Fruit fly (Drosophila melanogaster) whole organism, larva: Measurements from ENCODE around the gene h-cup.
A peak's percentile ranks its signal among the peaks of the same experiment; 100 is the strongest.

Source experiments
- noc ChIP-seq: fragments of 200-800 bp; sonication (Bioruptor generic); optimal IDR thresholded peaks from 3 replicates; lab custom pipeline; 2019; ENCODE audit warnings: missing biosample characterization, mild to moderate bottlenecking, missing genetic modification characterization, moderate library complexity

Gene h-cup

DNA sequence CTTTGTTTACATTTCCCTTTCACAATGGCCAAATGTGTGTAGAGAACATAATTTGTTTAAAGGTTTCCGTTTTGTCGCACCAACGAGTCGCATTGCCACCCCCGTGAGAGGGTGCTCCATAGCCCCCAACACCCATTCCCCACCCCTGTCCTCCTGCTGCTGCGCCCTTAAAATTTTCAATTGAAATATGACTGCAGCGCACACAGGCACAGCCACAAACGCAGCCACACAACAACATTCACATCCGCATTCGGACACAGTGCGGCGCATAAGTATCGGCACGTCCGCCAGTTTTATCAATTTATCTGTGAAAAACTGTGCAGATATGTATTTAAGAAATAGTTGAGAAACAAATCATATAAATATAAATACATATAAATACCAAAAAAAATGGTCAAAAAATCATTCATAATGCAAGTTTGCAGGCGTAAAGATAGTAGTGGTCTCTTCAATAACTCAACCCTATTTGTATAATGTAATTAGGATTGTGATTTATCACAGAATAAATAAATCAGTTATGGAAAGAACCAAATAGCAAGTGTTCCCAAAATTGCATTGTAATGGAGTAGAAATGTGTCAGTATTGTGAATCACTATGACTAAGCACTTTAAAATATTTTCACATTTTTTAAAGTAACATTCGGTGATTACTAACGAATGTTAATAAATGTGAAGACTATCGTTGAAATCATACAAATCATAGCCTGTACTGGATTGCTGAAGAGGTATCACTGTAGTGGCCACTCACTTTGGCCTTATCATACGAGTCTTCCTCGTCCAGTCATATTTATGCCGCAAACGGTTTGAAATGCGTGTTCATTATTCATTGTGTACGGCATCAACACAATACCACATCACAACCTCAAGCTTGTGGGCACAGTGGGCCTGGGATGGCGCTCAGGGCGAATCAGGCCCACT, 27.3 kb upstream of the h-cup start:
- no peak for TF ChIP-seq noc (tag; lab: Kevin White, UChicago)

DNA sequence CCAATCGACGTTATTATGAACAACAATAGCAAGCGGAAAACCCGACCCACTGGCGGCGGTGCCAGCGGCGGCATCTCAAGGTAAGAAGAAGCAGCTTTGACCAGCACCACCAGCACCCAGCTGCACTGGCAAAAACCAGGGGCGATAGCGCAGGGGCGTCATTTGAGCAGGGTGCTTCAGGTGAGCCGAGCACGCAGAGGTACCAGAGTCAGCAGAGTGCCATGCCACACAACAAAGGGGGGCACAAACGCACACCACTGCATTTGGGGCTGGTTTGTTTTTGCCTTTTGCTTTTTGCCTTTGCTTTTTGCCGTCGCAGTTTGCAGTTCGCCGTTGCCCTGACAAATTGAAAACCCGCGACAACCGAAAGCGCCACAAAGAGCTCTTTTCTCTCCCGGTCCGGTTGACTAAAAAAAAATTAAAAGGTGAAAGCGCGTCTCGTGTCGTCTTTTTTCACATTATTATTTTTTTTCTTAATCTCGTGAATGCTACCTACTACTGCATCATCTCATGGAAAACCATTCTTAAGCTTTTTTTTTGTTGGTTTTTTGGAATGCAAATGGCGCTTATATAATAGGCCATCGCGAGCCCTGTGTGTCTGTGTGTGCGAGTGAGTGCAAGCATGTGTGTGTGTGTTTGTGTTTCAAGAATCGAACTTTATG, 26.5 kb upstream of the h-cup start:
- no peak for TF ChIP-seq noc (tag; lab: Kevin White, UChicago)

DNA sequence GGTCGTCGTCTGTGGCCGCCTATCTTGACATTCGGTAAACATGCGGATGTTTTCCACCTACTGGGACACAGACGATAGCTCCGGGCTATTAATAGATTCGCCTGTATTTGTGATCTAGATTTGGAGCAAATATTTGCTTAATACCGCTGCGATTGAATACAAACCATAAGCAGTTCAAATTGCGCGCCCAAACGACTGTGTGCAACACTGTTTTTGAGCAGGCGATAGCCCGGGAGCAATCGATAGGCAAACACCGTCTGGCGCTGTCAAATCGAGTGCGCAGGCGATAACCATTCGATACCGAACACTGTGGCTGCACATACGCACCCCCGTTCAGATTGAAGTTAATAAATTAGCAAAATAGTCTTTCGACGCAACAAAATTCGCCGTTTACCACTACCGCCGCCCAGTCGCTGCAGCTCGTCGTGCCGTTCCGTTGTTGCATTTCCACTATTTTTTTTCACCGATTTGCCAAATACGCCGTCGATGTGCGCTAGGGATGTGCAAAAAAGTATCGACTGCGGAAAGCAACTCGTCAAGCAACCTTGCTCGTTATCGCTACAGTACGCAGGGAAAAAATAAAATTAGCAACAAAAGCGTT, 25.5 kb upstream of the h-cup start, which contains the start of gene Atx2:
Gene Atx2 (plus strand): TSS at position 293 of the 601 bp plus-strand sequence.
- TF ChIP-seq noc (tag; lab: Kevin White, UChicago): no peak

DNA sequence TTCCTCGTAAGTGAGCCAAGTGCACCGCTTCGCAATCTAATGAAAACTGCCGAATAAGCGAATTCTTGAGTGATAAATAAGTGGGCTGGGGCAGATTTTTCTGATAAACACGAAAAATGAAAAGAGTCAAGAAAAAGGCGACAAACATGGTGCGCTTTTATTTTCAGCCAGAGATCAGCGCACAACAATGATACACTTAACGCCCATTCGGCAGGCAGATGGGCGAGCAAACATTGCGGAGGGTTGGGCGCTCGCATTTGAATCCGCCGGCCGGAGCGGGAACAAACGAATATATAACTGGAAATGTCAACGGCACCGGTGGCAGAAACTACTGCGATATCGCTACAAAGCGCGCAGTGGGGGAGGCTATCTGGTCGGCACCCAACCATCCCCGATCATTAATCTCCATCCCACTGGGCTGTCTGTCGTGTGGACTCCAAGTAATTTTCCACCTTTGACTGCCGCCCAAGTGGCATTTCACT, 24.3 kb upstream of the h-cup start, which contains the start of gene CG6125:
Gene CG6125 (minus strand): TSS at position 51 of the 482 bp plus-strand sequence.
- TF ChIP-seq noc (tag; lab: Kevin White, UChicago): no peak

DNA sequence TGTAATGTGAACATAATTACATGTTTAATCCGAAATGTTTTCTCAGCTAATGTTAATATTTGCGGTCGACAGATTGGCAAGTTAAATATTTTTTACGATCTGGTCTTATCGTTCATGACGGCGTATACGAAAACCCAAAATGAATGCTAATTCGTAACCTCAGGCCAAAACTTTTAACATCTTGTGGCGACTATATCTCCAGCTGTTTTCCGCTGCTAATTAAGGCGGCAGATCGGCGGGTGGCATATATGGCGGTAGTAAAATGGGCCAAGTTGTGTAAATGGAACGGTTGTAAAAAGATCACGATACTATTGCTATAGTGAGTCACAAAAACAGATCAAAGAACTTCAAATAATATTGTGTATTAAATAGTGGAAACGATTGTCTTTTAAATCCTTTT, 23.6 kb upstream of the h-cup start:
- TF ChIP-seq noc (tag; lab: Kevin White, UChicago): no peak

DNA sequence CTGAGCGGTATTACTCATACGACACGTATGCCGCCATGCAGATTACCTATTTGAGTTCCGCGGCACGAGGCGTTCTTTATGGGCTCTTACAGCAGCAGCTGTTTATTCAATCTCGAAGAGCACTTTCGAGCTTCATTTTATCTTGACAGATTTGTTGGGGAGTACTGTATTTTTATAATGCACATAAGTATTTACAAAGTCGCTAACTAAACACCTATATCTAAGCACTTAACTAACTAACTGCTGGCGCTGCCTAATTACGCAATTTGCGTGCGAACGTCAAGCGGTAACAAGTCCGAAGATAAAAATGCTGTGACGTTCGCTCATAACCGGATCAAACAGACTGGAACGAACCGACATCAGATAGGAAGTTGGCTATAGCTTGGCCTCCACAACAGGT, 19.9 kb upstream of the h-cup start:
- peak; percentile 78 for TF ChIP-seq noc (tag; lab: Kevin White, UChicago)

DNA sequence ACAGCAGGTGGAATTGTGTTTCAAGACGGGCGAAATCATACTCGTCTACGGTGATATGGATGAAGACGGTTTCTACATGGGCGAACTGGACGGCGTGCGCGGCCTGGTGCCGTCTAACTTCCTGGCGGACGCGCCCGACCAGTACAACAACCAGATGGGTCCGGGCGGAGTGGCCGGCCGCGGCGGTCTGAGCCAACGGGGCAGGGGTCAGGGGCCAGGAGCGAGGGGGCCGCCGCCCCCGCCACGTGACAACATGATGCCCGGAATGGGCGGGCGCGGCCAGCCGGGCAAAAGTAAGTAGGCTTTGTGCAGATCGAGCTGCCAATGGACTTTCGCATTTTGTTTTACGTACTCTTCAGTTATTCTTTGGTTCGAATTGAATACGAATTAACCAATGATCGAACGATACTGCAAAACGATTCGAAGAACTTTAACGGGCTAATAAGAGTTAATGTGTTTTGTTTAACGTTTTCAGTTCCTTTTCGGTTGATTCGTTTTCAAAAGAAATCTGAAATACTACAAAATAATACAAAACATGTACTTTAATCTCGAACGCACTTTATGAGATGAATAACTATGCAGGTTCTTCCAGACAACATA, 10.6 kb upstream of the h-cup start:
- TF ChIP-seq noc (tag; lab: Kevin White, UChicago): no peak

DNA sequence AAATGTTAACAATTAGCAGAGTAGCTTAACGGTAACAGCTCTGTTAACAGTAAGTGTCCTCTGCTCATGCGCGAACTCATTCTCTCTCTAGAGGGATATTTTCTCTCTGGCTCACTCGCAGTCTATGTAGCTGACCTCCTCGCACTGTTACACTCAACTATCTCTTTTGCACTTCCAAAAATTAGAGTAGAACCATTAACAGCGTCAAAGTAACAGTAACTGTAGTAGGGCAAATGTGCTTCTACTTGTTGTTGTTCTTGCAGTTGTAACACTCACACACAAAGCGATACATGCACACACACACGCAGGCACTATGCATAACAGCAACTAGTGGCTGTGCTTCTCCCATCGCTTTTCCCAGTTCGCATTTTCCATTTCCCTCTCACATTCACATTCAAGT, 3.7 kb downstream of the h-cup start:
- no peak for TF ChIP-seq noc (tag; lab: Kevin White, UChicago)

DNA sequence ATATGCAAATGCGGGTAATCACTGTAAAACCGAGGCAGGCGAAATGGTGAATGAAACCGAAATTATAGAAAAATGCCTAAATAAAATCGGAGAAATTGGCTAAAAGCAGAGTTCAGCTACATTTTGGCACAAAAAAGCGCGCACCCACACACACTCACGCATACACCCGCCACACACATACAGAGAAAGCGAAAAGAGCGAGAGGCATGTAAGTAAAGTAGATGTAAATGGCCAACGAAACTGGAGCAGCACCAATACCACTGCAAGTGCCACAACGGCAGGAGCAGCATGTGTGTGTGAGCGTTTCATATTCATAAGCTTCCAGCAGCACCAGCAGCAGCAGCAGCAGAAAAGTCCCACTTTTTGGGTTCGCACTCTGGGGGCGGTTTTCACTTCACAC, 7.3 kb downstream of the h-cup start:
- TF ChIP-seq noc (tag; lab: Kevin White, UChicago): no peak

DNA sequence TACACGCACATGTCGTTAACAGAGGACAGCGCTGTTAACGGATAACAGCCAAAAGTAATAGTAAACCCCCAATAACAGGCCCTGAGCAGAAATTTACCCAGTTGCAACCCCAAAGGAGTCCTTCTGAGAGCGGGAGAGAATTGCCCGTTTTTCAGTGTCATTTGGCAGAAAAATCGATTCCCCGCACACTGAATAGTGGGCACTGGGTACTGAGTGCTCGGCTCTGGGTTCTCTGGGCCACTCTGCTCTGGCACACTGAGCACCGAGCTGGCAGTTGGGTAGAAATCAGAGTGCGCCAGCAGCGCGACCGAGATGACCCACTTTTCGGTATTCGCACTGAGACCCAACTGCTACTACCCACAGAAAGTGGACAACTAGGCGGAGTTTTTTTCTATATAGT, 8.4 kb downstream of the h-cup start, which contains the start of gene Rbp:
Gene Rbp (plus strand): TSS at position 239 of the 400 bp plus-strand sequence.
- TF ChIP-seq noc (tag; lab: Kevin White, UChicago): no peak

DNA sequence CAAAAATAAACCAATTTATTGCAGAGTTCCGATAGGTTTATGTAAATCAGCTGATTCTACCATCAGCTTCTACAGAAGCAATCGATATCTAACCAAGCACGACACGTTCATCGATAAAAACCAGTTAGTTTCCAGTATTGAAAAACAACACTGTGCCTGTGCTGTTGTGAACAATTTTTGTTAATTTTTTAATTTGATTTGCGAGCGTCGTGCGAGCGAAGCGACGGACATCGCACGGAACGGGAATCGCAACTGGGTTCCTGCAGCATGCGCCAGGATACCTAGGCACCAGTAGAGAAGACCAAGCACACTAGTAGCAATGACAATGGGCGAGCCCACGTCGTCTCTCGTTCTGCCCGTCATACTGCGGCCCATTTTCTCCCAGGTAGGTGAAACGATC, 10.9 kb downstream of the h-cup start, which contains the start of the genes Ccm3 and CG6136:
Gene Ccm3 (plus strand): TSS at position 125 of the 400 bp plus-strand sequence.
Gene CG6136 (minus strand): TSS at position 380 of the 400 bp plus-strand sequence.
- peak; percentile 52 for TF ChIP-seq noc (tag; lab: Kevin White, UChicago)

DNA sequence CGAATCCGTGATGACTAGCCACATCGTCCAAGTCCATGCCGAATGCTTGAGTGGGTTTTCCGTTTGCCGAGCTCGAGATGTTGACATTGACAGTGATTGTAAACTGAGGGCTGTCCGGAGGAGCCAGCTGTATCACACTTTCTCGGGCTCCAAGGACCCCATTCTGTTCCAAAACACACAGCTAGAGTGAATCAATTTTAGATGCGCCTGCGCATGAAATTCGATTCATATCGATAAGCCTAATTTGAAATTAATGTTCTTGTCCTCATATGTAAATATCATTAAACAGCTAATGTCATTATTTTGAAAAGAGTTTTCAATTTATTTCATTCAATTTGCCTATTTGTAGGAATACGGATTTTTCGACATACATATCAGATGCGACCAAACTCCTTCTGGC, 13.0 kb downstream of the h-cup start, which contains the start of gene CG14868:
Gene CG14868 (minus strand): TSS at position 204 of the 400 bp plus-strand sequence.
- no peak for TF ChIP-seq noc (tag; lab: Kevin White, UChicago)

DNA sequence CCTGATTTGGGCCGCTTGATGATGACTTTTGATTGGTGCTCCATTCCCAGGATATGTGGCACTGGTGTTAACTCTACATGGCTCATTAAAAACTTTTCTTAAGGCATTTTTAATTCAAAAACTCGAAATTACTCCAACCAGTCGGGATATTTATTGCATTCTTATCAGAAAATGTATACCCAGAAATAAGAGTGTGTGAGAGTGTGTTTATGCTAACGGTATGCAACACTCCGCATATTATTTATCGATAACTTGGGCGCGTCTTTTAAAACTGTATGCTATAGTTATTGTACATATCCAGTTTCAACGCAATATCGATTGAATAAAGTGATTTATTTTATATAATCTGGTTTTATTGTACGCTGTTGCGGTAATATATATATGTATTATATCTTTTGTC, 15.3 kb downstream of the h-cup start, which contains the start of gene CG34404:
Gene CG34404 (minus strand): TSS at position 189 of the 400 bp plus-strand sequence.
- no peak for TF ChIP-seq noc (tag; lab: Kevin White, UChicago)

DNA sequence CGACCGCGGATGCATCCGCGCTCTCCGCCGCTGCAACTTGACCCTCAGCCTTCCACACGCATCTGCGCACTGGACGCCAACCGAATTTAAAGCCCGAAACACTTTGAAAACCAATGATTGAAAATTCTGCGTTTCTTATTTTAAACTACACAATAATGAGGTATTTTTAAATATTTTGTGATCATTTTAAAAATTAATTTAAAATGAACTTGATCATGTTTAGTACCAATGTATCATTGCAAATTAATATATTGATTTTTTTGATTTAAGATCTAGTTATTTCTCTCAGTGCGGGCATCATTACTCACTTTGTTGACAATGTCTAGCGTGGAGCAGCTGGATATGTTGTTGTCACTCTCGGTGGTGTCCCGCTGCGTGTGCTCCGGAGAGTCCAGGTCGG, 15.9 kb downstream of the h-cup start:
- no peak for TF ChIP-seq noc (tag; lab: Kevin White, UChicago)

DNA sequence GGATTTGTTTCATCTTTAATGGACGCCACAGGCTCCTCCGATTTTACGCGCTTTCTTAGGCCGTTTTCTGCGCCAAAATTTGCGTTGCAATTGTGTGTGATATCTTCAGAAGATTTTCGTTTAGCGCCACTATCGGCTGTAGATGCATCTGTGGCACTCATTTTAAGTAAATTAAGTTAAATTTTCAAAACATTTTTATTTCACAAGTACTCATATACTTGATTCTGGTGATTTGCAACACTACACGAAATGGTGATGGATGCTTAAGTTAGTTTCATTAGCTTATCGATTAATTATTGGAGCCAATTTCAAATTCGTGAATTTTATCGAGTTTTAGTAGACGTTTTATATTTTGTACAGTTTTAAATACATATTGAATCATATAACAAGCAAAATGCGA, 19.1 kb downstream of the h-cup start, which contains the start of gene CG6171:
Gene CG6171 (minus strand): TSS at position 250 of the 400 bp plus-strand sequence.
- TF ChIP-seq noc (tag; lab: Kevin White, UChicago): no peak
